Fruit fly (Drosophila melanogaster) whole organism, embryonic: ENCODE data around the gene Sc2.

ENCODE experiments used
- Aef1 ChIP-seq: fragments of 200-800 bp; sonication (Bioruptor generic); IDR thresholded peaks from 3 replicates; pipeline ENCODE4 v1.3.6; 2022; ENCODE audit warnings: missing biosample characterization, missing genetic modification characterization
- Antp ChIP-seq: fragments of 200-800 bp; sonication (Bioruptor generic); optimal IDR thresholded peaks from 3 replicates; lab custom pipeline; 2016; ENCODE audit warnings: missing biosample characterization, missing genetic modification characterization
- Awh ChIP-seq: fragments of 200-800 bp; sonication (Bioruptor generic); IDR thresholded peaks from 2 replicates; pipeline ENCODE4, ENCODE4 v1.3.6; 2022; ENCODE audit warnings: missing biosample characterization, missing genetic modification characterization
- CG1024 ChIP-seq: fragments of 200-800 bp; sonication (Bioruptor generic); IDR thresholded peaks from 2 replicates; pipeline ENCODE4 v1.3.6; 2022; ENCODE audit warnings: missing biosample characterization, missing genetic modification characterization
- CG10274 ChIP-seq: fragments of 200-800 bp; sonication (Bioruptor generic); optimal IDR thresholded peaks from 3 replicates; lab custom pipeline; 2017; ENCODE audit warnings: missing biosample characterization, mild to moderate bottlenecking, missing genetic modification characterization
- CG10959 ChIP-seq: fragments of 200-800 bp; sonication (Bioruptor generic); IDR thresholded peaks from 2 replicates; pipeline ENCODE4 v1.3.6; 2022; ENCODE audit warnings: missing biosample characterization, missing genetic modification characterization
- CG13287 ChIP-seq: fragments of 200-800 bp; sonication (Bioruptor generic); IDR thresholded peaks from 2 replicates; pipeline ENCODE4 v1.3.6; 2022; ENCODE audit warnings: missing biosample characterization, missing genetic modification characterization; ENCODE audit not compliant: partially characterized antibody
- CG16779 ChIP-seq: fragments of 200-800 bp; sonication (Bioruptor generic); IDR thresholded peaks from 2 replicates; pipeline ENCODE4 v1.3.6; 2022; ENCODE audit warnings: missing biosample characterization, missing genetic modification characterization
- CG16813 ChIP-seq: fragments of 200-800 bp; sonication (Bioruptor generic); IDR thresholded peaks from 3 replicates; pipeline ENCODE4 v1.3.6; 2022; ENCODE audit warnings: missing biosample characterization, missing genetic modification characterization; ENCODE audit not compliant: partially characterized antibody
- CG17359 ChIP-seq: fragments of 200-800 bp; sonication (Bioruptor generic); optimal IDR thresholded peaks from 3 replicates; lab custom pipeline; 2018; ENCODE audit warnings: missing biosample characterization, mild to moderate bottlenecking, missing genetic modification characterization, moderate library complexity
- CG1792 ChIP-seq: fragments of 200-800 bp; sonication (Bioruptor generic); optimal IDR thresholded peaks from 2 replicates; lab custom pipeline; 2016; ENCODE audit warnings: missing biosample characterization, missing genetic modification characterization
- CG30431 ChIP-seq: fragments of 200-800 bp; sonication (Bioruptor generic); optimal IDR thresholded peaks from 2 replicates; lab custom pipeline; 2017; ENCODE audit warnings: missing biosample characterization, missing genetic modification characterization
- CG3163 ChIP-seq: fragments of 200-800 bp; sonication (Bioruptor generic); optimal IDR thresholded peaks from 3 replicates; lab custom pipeline; 2016; ENCODE audit warnings: missing biosample characterization, missing genetic modification characterization
- CG3407 ChIP-seq: fragments of 200-800 bp; sonication (Bioruptor generic); optimal IDR thresholded peaks from 2 replicates; lab custom pipeline; 2018; ENCODE audit warnings: missing biosample characterization, mild to moderate bottlenecking, missing genetic modification characterization
- CG34422 ChIP-seq: fragments of 200-800 bp; sonication (Bioruptor generic); IDR thresholded peaks from 3 replicates; pipeline ENCODE4 v1.3.6; 2022; ENCODE audit warnings: missing biosample characterization, missing genetic modification characterization
- CG4328 ChIP-seq: fragments of 200-800 bp; sonication (Bioruptor generic); optimal IDR thresholded peaks from 3 replicates; lab custom pipeline; 2017; ENCODE audit warnings: missing biosample characterization, missing genetic modification reagents, missing genetic modification characterization
- CG6175 ChIP-seq: fragments of 200-800 bp; sonication (Bioruptor generic); IDR thresholded peaks from 3 replicates; pipeline ENCODE4 v1.3.6; 2022; ENCODE audit warnings: missing biosample characterization, missing genetic modification characterization
- CG7271 ChIP-seq: fragments of 200-800 bp; sonication (Bioruptor generic); optimal IDR thresholded peaks from 2 replicates; lab custom pipeline; 2018; ENCODE audit warnings: missing biosample characterization, mild to moderate bottlenecking, missing genetic modification characterization, moderate library complexity
- CG7987 ChIP-seq: fragments of 200-800 bp; sonication (Bioruptor generic); optimal IDR thresholded peaks from 2 replicates; lab custom pipeline; 2018; ENCODE audit warnings: missing biosample characterization, mild to moderate bottlenecking, missing genetic modification characterization, moderate library complexity
- CG8290 ChIP-seq, 3 experiments: fragments of 200-800 bp; sonication (Bioruptor generic); optimal IDR thresholded peaks; 2 replicates each; lab custom pipeline; 2016 to 2019; ENCODE audit warnings: missing biosample characterization in 3 of 3, missing genetic modification characterization in 3 of 3, mild to moderate bottlenecking in 2 of 3, moderate library complexity in 1 of 3
- CG8359 ChIP-seq: fragments of 200-800 bp; sonication (Bioruptor generic); optimal IDR thresholded peaks from 2 replicates; lab custom pipeline; 2017; ENCODE audit warnings: missing biosample characterization, mild to moderate bottlenecking, missing genetic modification characterization, borderline replicate concordance
- CkIIα-i1 ChIP-seq: fragments of 200-800 bp; sonication (Bioruptor generic); IDR thresholded peaks from 2 replicates; pipeline ENCODE4 v1.3.6; 2022; ENCODE audit warnings: missing biosample characterization, missing genetic modification characterization
- CrebB ChIP-seq: fragments of 200-800 bp; sonication (Bioruptor generic); optimal IDR thresholded peaks from 3 replicates; lab custom pipeline; 2018; ENCODE audit warnings: missing biosample characterization, mild to moderate bottlenecking, missing genetic modification characterization
- Dad ChIP-seq: fragments of 200-800 bp; sonication (Bioruptor generic); optimal IDR thresholded peaks from 3 replicates; lab custom pipeline; 2016; ENCODE audit warnings: missing biosample characterization, missing genetic modification characterization
- Dbx ChIP-seq: fragments of 200-800 bp; sonication (Bioruptor generic); IDR thresholded peaks from 3 replicates; pipeline ENCODE4 v1.3.6; 2022; ENCODE audit warnings: missing biosample characterization, missing genetic modification characterization
- Drgx ChIP-seq: fragments of 200-800 bp; sonication (Bioruptor generic); IDR thresholded peaks from 2 replicates; pipeline ENCODE4 v1.3.6; 2022; ENCODE audit warnings: missing biosample characterization, missing genetic modification characterization
- Fer1 ChIP-seq: fragments of 200-800 bp; sonication (Bioruptor generic); optimal IDR thresholded peaks from 2 replicates; lab custom pipeline; 2017; ENCODE audit warnings: missing biosample characterization, mild to moderate bottlenecking, missing genetic modification characterization
- GATAe ChIP-seq: fragments of 200-800 bp; sonication (Bioruptor generic); conservative IDR thresholded peaks from 2 replicates; pipeline ENCODE4 v1.3.6; 2022; ENCODE audit warnings: missing biosample characterization, missing genetic modification characterization
- HLH3B ChIP-seq: fragments of 200-800 bp; sonication (Bioruptor generic); IDR thresholded peaks from 2 replicates; pipeline ENCODE4 v1.3.6; 2022; ENCODE audit warnings: missing biosample characterization, missing genetic modification characterization
- Hsf ChIP-seq: fragments of 200-800 bp; sonication (Bioruptor generic); optimal IDR thresholded peaks from 3 replicates; lab custom pipeline; 2016; ENCODE audit warnings: missing biosample characterization, missing genetic modification characterization
- Meics ChIP-seq: fragments of 200-800 bp; sonication (Bioruptor generic); optimal IDR thresholded peaks from 2 replicates; lab custom pipeline; 2017; ENCODE audit warnings: missing biosample characterization, mild to moderate bottlenecking, missing genetic modification characterization
- Spps ChIP-seq: fragments of 200-800 bp; sonication (Bioruptor generic); optimal IDR thresholded peaks from 2 replicates; lab custom pipeline; 2018; ENCODE audit warnings: missing biosample characterization, mild to moderate bottlenecking, missing genetic modification characterization
- ara ChIP-seq: fragments of 200-800 bp; sonication (Bioruptor generic); IDR thresholded peaks from 2 replicates; pipeline ENCODE4 v1.3.6; 2022; ENCODE audit warnings: missing biosample characterization, missing genetic modification characterization
- ash1 ChIP-seq: fragments of 200-800 bp; sonication (Bioruptor generic); optimal IDR thresholded peaks from 2 replicates; lab custom pipeline; 2018; ENCODE audit warnings: missing biosample characterization, mild to moderate bottlenecking, missing genetic modification characterization
- ato ChIP-seq: fragments of 200-800 bp; sonication (Bioruptor generic); IDR thresholded peaks from 2 replicates; pipeline ENCODE4 v1.3.6; 2022; ENCODE audit warnings: missing biosample characterization, missing genetic modification characterization; ENCODE audit not compliant: partially characterized antibody
- cato ChIP-seq: fragments of 200-800 bp; sonication (Bioruptor generic); optimal IDR thresholded peaks from 2 replicates; lab custom pipeline; 2016; ENCODE audit warnings: missing biosample characterization, missing genetic modification characterization, borderline replicate concordance
- cg ChIP-seq: fragments of 200-800 bp; sonication (Bioruptor generic); optimal IDR thresholded peaks from 3 replicates; lab custom pipeline; 2019; ENCODE audit warnings: missing biosample characterization, mild to moderate bottlenecking, missing genetic modification characterization, moderate library complexity
- chinmo ChIP-seq: fragments of 200-800 bp; sonication (Bioruptor generic); IDR thresholded peaks from 4 replicates; pipeline ENCODE4 v1.3.6; 2022; ENCODE audit warnings: missing biosample characterization, missing genetic modification characterization; ENCODE audit not compliant: partially characterized antibody
- dmrt11E ChIP-seq: fragments of 200-800 bp; sonication (Bioruptor generic); optimal IDR thresholded peaks from 3 replicates; lab custom pipeline; 2018; ENCODE audit warnings: missing biosample characterization, mild to moderate bottlenecking, missing genetic modification characterization, moderate library complexity
- en ChIP-seq: fragments of 200-800 bp; sonication (Bioruptor generic); optimal IDR thresholded peaks from 2 replicates; lab custom pipeline; 2016; ENCODE audit warnings: missing biosample characterization, missing genetic modification characterization
- fru ChIP-seq: fragments of >200 bp; optimal IDR thresholded peaks from 2 replicates; lab custom pipeline; 2017
- kah ChIP-seq: fragments of 200-800 bp; sonication (Bioruptor generic); optimal IDR thresholded peaks from 2 replicates; lab custom pipeline; 2018; ENCODE audit warnings: missing biosample characterization, mild to moderate bottlenecking, missing genetic modification characterization
- ken ChIP-seq: fragments of 200-800 bp; sonication (Bioruptor generic); IDR thresholded peaks from 3 replicates; pipeline ENCODE4 v1.3.6; 2022; ENCODE audit warnings: missing biosample characterization, missing genetic modification characterization
- maf-S ChIP-seq: fragments of 200-800 bp; sonication (Bioruptor generic); optimal IDR thresholded peaks from 2 replicates; lab custom pipeline; 2016; ENCODE audit warnings: missing biosample characterization, missing genetic modification characterization
- pan ChIP-seq, 4 experiments: fragments of >200 bp in 3 of 4; fragments of 200-800 bp in 1 of 4; sonication (Bioruptor generic) in 1 of 4; optimal IDR thresholded peaks in 3 of 4; IDR thresholded peaks in 1 of 4; 2 replicates each; pipeline versions ENCODE4 v1.3.6 to Lab custom; 2017 to 2022; ENCODE audit warnings: missing biosample characterization in 2 of 4, missing genetic modification characterization in 2 of 4, mixed read lengths in 1 of 4
- pnt ChIP-seq: fragments of 200-800 bp; sonication (Bioruptor generic); optimal IDR thresholded peaks from 3 replicates; lab custom pipeline; 2016; ENCODE audit warnings: missing biosample characterization, missing genetic modification characterization
- slp2 ChIP-seq: fragments of 200-800 bp; sonication (Bioruptor generic); optimal IDR thresholded peaks from 2 replicates; lab custom pipeline; 2016; ENCODE audit warnings: missing biosample characterization, missing genetic modification characterization
- sug ChIP-seq: fragments of 200-800 bp; optimal IDR thresholded peaks from 2 replicates; lab custom pipeline; 2019; ENCODE audit warnings: missing biosample characterization, mild to moderate bottlenecking, missing genetic modification characterization, moderate library complexity
- usp ChIP-seq: fragments of >200 bp; optimal IDR thresholded peaks from 2 replicates; lab custom pipeline; 2017; ENCODE audit warnings: missing biosample characterization, missing genetic modification characterization
- wdn ChIP-seq: fragments of 200-800 bp; sonication (Bioruptor generic); IDR thresholded peaks from 2 replicates; pipeline ENCODE4 v1.3.6; 2022; ENCODE audit warnings: missing biosample characterization, missing genetic modification characterization

Gene Sc2

DNA sequence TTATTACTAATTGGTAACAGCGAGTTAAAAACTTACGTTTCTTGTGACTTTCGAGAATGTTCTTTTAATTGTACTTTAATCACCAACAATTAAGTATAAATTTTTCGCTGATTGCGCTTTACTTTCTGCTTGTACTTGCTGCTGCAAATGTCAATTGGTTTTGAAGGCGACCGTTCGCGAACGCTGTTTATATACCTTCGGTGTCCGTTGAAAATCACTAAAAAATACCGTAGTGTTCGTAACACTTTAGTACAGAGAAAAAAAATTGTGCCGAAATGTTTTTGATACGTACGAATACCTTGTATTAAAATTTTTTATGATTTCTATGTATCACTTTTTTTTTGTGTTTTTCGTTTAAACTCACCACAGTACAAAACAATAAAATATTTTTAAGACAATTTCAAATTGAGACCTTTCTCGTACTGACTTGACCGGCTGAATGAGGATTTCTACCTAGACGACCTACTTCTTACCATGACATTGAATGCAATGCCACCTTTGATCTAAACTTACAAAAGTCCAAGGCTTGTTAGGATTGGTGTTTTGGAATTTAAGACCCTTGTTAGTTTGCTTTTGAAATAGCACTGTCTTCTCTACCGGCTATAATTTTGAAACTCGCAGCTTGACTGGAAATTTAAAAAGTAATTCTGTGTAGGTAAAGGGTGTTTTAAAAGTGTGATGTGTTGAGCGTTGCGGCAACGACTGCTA, 647 bp upstream of the Sc2 start, which contains the start of gene Ubi-p63E (continued):
- TF ChIP-seq CG16779 (GFP tag; lab: Robert Waterston, UW) (no peak), CG7271 (tag; lab: Kevin White, UChicago) (no peak), en (GFP tag; lab: Kevin White, UChicago) (no peak), maf-S (GFP tag; lab: Kevin White, UChicago) (peak; percentile 27), CG8359 (GFP tag; lab: Kevin White, UChicago) (no peak), Aef1 (GFP tag; lab: Robert Waterston, UW) (no peak), Dbx (no peak), CG4328 (GFP tag; lab: Kevin White, UChicago) (no peak), Hsf (GFP tag; lab: Kevin White, UChicago) (peak; percentile 73), Fer1 (GFP tag; lab: Kevin White, UChicago) (peak; percentile 36), pan (optimal IDR thresholded peaks at IDR 0.05; lab: Kevin White, UChicago) (no peak), pan (GFP tag; optimal IDR thresholded peaks at IDR 0.05 in 1 of 2, IDR thresholded peaks at IDR 0.05 in 1 of 2) (no peak), sug (tag; lab: Kevin White, UChicago) (peak; percentile 12), Drgx (GFP tag; lab: Robert Waterston, UW) (no peak), CG34422 (no peak), fru (lab: Kevin White, UChicago) (no peak), ato (GFP tag; lab: Robert Waterston, UW) (no peak), CG13287 (GFP tag; lab: Robert Waterston, UW) (no peak), CG8290 (GFP tag; optimal IDR thresholded peaks at IDR 0.05; lab: Kevin White, UChicago) (peak; percentile 36), CG8290 (tag; optimal IDR thresholded peaks at IDR 0.05; lab: Kevin White, UChicago) (peak in 1 of 2 experiments; percentile 76), usp (GFP tag; lab: Kevin White, UChicago) (no peak), CkIIα-i1 (GFP tag; lab: Robert Waterston, UW) (no peak), cg (GFP tag; lab: Kevin White, UChicago) (no peak), CrebB (tag; lab: Kevin White, UChicago) (peak; percentile 48), Antp (GFP tag; lab: Kevin White, UChicago) (peak; percentile 66), CG10959 (GFP tag; lab: Robert Waterston, UW) (no peak), CG3407 (GFP tag; lab: Kevin White, UChicago) (peak; percentile 22), slp2 (GFP tag; lab: Kevin White, UChicago) (peak; percentile 80), CG1024 (GFP tag; lab: Robert Waterston, UW) (no peak), CG10274 (peak; percentile 8), CG16813 (GFP tag; lab: Robert Waterston, UW) (no peak), Awh (no peak), cato (GFP tag; lab: Kevin White, UChicago) (peak; percentile 34), Meics (GFP tag; lab: Kevin White, UChicago) (peak; percentile 72), CG3163 (GFP tag; lab: Kevin White, UChicago) (peak; percentile 40), Dad (peak; percentile 37), GATAe (GFP tag; lab: Robert Waterston, UW) (no peak), CG1792 (GFP tag; lab: Kevin White, UChicago) (peak; percentile 51), CG17359 (tag; lab: Kevin White, UChicago) (peak; percentile 51), ash1 (GFP tag; lab: Kevin White, UChicago) (no peak), dmrt11E (tag; lab: Kevin White, UChicago) (peak; percentile 65), pnt (GFP tag; lab: Kevin White, UChicago) (peak; percentile 61), ken (GFP tag; lab: Robert Waterston, UW) (no peak), CG6175 (no peak), HLH3B (GFP tag; lab: Robert Waterston, UW) (no peak), Spps (no peak), wdn (GFP tag; lab: Robert Waterston, UW) (no peak), ara (no peak), chinmo (no peak), CG30431 (GFP tag; lab: Kevin White, UChicago) (peak; percentile 64), CG7987 (GFP tag; lab: Kevin White, UChicago) (peak; percentile 25), kah (GFP tag; lab: Kevin White, UChicago) (no peak)
